Worm (Caenorhabditis elegans): ENCODE results near the gene npp-9.

Gene npp-9

DNA sequence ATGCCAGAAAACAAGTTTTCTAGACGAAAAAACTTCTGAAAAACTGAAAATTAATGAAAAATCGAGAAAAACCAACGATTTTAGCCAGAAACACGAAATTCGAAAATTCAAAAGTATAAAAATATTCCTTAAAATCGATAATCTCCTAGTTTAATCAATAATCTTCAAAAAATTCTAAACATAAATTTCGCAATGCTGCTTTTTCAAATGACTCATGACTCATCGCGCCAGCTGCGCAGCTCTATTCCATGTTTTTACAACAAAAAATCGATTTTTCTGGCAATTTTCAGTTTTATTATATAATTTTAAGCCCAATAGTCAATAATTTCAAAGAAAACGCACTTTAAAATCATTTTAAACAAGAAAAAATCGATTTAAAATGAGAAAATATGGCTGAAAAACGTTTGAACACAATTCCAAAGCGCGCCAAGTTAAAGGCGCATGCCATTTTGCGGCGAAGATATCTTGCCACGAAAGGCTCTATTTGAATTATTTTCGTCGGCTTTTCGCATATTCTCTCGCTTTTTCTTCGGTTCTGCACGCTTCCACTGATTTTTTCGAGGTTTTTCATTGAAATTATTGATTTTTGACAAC, 8.3 kb downstream of the npp-9 start, which contains the start of gene cri-3 (continued):
- TF ChIP-seq nhr-25 (tag; optimal IDR thresholded peaks at IDR 0.05) (no peak), pqm-1 (tag; optimal IDR thresholded peaks at IDR 0.05) (no peak), lin-15B (tag; optimal IDR thresholded peaks at IDR 0.05) (peak; percentile 29)

DNA sequence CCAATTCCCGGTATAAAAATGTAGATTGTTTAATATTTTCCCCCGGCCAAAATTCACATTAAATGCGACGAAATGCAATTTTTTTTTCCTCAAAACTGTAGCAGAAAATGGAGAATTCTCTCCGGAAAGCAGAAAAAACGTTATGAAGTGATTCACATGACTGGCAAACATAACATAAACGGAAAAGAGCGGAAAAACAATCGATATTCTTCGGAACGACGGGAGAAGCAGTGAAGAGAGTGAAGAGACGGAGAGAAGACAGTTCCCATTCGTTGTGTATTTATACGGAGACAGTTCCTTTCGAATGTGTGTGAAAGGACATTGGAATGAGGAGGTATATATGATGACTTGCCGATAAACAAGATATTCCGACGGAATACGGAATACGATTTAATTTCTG, 9.2 kb downstream of the npp-9 start:
- no peak for TF ChIP-seq fkh-2 (tag; optimal IDR thresholded peaks at IDR 0.05)
- TF ChIP-seq ama-1 (optimal IDR thresholded peaks at IDR 0.05), result peak; percentile 6
- TF ChIP-seq hmg-11 (tag; optimal IDR thresholded peaks at IDR 0.05), result no peak
- no peak for TF ChIP-seq mml-1 (tag; optimal IDR thresholded peaks at IDR 0.05)
- TF ChIP-seq tbx-2 (tag; optimal IDR thresholded peaks at IDR 0.05), result no peak
- no peak for TF ChIP-seq sea-2 (GFP tag; optimal IDR thresholded peaks at IDR 0.05)
- TF ChIP-seq ceh-28 (tag; optimal IDR thresholded peaks at IDR 0.05), result peak; percentile 63
- TF ChIP-seq nhr-23 (tag; optimal IDR thresholded peaks at IDR 0.05), result peak; percentile 31
- no peak for TF ChIP-seq lin-39 (tag; optimal IDR thresholded peaks at IDR 0.05)

DNA sequence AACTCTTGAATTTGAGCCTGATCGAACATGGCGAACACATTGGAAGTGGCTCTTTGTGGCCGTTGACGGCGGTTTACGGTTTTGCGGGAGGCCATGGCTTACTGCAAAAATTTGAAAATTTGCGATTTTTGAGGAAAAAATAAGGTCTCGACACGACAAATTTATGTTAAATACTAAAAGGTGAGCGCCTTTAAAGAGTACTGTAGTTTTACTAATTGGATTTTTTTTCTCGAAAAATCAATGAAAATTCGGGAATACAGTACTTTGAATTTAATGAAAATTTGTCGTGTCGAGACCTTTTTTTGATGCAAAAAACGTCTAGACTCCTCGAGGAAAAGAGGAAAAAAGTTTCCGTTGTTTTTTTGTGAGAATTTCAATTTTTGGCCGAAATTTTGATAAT, 10.6 kb downstream of the npp-9 start, which contains the start of gene mlc-4:
Gene mlc-4 (minus strand): TSS at position 101 of the 400 bp plus-strand sequence.
- TF ChIP-seq fkh-2 (tag; optimal IDR thresholded peaks at IDR 0.05) (no peak), daf-12 (tag; optimal IDR thresholded peaks at IDR 0.05) (no peak), mdl-1 (tag; optimal IDR thresholded peaks at IDR 0.05) (no peak), hmg-11 (tag; optimal IDR thresholded peaks at IDR 0.05) (no peak), pha-4 (tag; optimal IDR thresholded peaks at IDR 0.05) (no peak), snpc-4 (tag; optimal IDR thresholded peaks at IDR 0.05) (no peak), egl-5 (tag; optimal IDR thresholded peaks at IDR 0.05) (no peak), ztf-11 (tag; optimal IDR thresholded peaks at IDR 0.05) (no peak), nhr-237 (tag; optimal IDR thresholded peaks at IDR 0.05) (no peak), nhr-77 (tag; optimal IDR thresholded peaks at IDR 0.05) (no peak), lin-15B (tag; optimal IDR thresholded peaks at IDR 0.05) (no peak), nhr-12 (tag; optimal IDR thresholded peaks at IDR 0.05) (no peak), nhr-23 (tag; optimal IDR thresholded peaks at IDR 0.05) (no peak), skn-1 (tag; optimal IDR thresholded peaks at IDR 0.05) (no peak), nhr-11 (tag; optimal IDR thresholded peaks at IDR 0.05) (no peak), zag-1 (tag; optimal IDR thresholded peaks at IDR 0.05) (no peak)

DNA sequence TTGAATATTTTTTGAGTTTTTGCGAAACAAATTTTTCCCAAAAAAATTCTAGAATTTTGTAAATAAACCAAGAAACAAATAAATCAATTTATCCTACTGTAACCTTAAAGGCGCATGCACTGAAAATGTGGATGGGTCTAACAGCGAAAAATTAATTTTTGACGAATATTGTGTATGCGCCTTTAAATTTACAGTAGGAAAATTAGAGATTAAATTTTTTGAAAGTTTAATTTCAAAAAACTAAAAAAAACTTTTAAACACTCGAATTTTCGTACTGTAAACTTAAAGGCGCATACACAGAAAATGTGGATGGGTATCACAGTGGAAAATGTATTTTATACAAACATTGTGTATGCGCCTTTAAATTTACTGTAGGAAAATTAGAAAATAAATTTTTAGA, 14.1 kb downstream of the npp-9 start:
- TF ChIP-seq elt-1 (tag; optimal IDR thresholded peaks at IDR 0.05) (no peak), nhr-76 (tag; optimal IDR thresholded peaks at IDR 0.05) (no peak), nhr-28 (tag; optimal IDR thresholded peaks at IDR 0.05) (no peak), daf-12 (tag; optimal IDR thresholded peaks at IDR 0.05) (no peak), ceh-82 (tag; optimal IDR thresholded peaks at IDR 0.05) (no peak), tbx-2 (tag; optimal IDR thresholded peaks at IDR 0.05) (no peak), R02D3.7 (tag; optimal IDR thresholded peaks at IDR 0.05) (no peak), ceh-9 (tag; optimal IDR thresholded peaks at IDR 0.05) (no peak), unc-62 (GFP tag; optimal IDR thresholded peaks at IDR 0.05) (no peak)

DNA sequence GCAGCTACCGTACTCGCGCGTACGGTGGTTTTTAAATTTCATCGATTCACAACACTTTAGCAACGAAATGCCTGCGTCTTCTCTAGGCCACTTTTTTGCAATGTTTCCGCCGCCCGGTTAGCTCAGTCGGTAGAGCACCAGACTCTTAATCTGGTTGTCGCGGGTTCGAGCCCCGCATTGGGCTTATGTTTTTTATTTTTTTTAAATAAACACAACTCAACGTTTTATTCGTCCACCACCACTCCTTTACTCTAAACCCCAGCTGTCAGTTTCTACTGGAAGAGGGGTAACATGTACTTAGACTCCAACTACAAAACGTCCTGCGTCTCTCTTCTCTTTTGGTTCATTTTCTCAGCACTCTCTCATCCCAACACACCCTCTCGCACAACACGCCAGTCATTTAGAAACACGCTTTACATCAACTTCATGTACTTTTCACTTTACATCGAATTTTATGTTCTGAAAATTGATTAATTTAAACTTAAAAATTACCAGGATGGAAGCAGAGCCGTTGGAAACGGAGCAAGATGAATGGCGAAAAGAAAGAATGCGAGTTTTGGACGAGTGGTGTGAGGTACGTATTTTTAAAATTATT, 14.8 kb downstream of the npp-9 start, which contains the start of the genes elmd-1 and hecw-1:
Gene elmd-1 (plus strand): TSS at position 494 of the 595 bp plus-strand sequence.
Gene hecw-1 (minus strand): TSS at position 545 of the 595 bp plus-strand sequence.
- no peak for TF ChIP-seq unc-62 (GFP tag; optimal IDR thresholded peaks at IDR 0.05)
- no peak for TF ChIP-seq R02D3.7 (tag; optimal IDR thresholded peaks at IDR 0.05)
- TF ChIP-seq fkh-10 (GFP tag; optimal IDR thresholded peaks at IDR 0.05), result no peak
- TF ChIP-seq elt-1 (tag; optimal IDR thresholded peaks at IDR 0.05), result no peak
- TF ChIP-seq nhr-76 (tag; optimal IDR thresholded peaks at IDR 0.05), result no peak
- TF ChIP-seq sea-2 (GFP tag; optimal IDR thresholded peaks at IDR 0.05), result no peak
- TF ChIP-seq tbx-2 (tag; optimal IDR thresholded peaks at IDR 0.05), result no peak
- TF ChIP-seq elt-2 (tag; optimal IDR thresholded peaks at IDR 0.05), result peak; percentile 61
- no peak for TF ChIP-seq unc-39 (tag; optimal IDR thresholded peaks at IDR 0.05)
- peak; percentile 19 for TF ChIP-seq egl-27 (tag; optimal IDR thresholded peaks at IDR 0.05)
- no peak for TF ChIP-seq ceh-82 (tag; optimal IDR thresholded peaks at IDR 0.05)
- no peak for TF ChIP-seq nhr-11 (tag; optimal IDR thresholded peaks at IDR 0.05)
- TF ChIP-seq nhr-67 (tag; optimal IDR thresholded peaks at IDR 0.05), result no peak
- TF ChIP-seq lin-39 (tag; optimal IDR thresholded peaks at IDR 0.05), result peak; percentile 37
- no peak for TF ChIP-seq nhr-237 (tag; optimal IDR thresholded peaks at IDR 0.05)
- TF ChIP-seq lsy-12 (tag; optimal IDR thresholded peaks at IDR 0.05), result peak; percentile 7
- no peak for TF ChIP-seq nhr-28 (tag; optimal IDR thresholded peaks at IDR 0.05)
- TF ChIP-seq lin-15B (tag; optimal IDR thresholded peaks at IDR 0.05), result peak; percentile 30
- TF ChIP-seq nhr-12 (tag; optimal IDR thresholded peaks at IDR 0.05), result no peak
- no peak for TF ChIP-seq ceh-16 (tag; optimal IDR thresholded peaks at IDR 0.05)
- no peak for TF ChIP-seq nhr-25 (tag; optimal IDR thresholded peaks at IDR 0.05)
- TF ChIP-seq ztf-4 (tag; optimal IDR thresholded peaks at IDR 0.05), result no peak
- TF ChIP-seq hmg-11 (tag; optimal IDR thresholded peaks at IDR 0.05), result peak; percentile 19
- TF ChIP-seq jun-1 (tag; optimal IDR thresholded peaks at IDR 0.05), result peak; percentile 15
- TF ChIP-seq ZK546.5 (tag; optimal IDR thresholded peaks at IDR 0.05), result no peak
- TF ChIP-seq aly-2 (tag; optimal IDR thresholded peaks at IDR 0.05), result no peak
- TF ChIP-seq mml-1 (tag; optimal IDR thresholded peaks at IDR 0.05), result no peak
- TF ChIP-seq ama-1 (optimal IDR thresholded peaks at IDR 0.05), result no peak
- TF ChIP-seq fos-1 (tag; optimal IDR thresholded peaks at IDR 0.05), result no peak
- TF ChIP-seq ceh-28 (tag; optimal IDR thresholded peaks at IDR 0.05), result no peak
- TF ChIP-seq eor-1 (tag; optimal IDR thresholded peaks at IDR 0.05), result no peak
